Worm (Caenorhabditis elegans): ENCODE measurements around the gene Y61A9LA.7.

DNA sequence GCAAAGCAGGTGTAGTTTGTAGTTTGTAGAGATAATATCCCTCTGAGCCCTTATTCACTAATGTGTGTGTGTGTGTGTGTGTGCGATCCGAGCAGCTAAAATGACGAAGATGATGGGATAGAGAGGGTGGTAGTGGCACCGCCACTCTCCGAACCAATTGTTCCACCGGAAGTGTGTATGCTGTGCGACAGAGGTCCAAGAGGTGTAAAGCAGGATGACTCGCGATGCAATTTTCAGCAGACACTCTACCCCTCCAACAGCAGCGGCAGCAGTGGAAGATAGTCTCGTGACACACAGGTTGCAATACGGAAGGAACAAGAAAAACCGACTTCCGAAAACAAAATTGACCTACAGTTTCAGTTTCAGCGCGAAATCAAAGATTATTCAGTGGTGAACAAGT, 35.8 kb downstream of the Y61A9LA.7 start:
- TF ChIP-seq egl-27 (tag; optimal IDR thresholded peaks at IDR 0.05) (no peak), zip-4 (GFP tag; optimal IDR thresholded peaks at IDR 0.05) (no peak), nhr-237 (tag; optimal IDR thresholded peaks at IDR 0.05) (no peak), lin-13 (GFP tag; optimal IDR thresholded peaks at IDR 0.05) (no peak), skn-1 (tag; optimal IDR thresholded peaks at IDR 0.05) (no peak), lin-15B (tag; optimal IDR thresholded peaks at IDR 0.05) (no peak), alr-1 (tag; optimal IDR thresholded peaks at IDR 0.05; ENCODE audit: borderline replicate concordance) (no peak)
